Worm (Caenorhabditis elegans): ENCODE data around the gene H03G16.5.

Gene H03G16.5

ce11 chrX:15056737-15057136 lies at the start of gene H03G16.5:
Gene H03G16.5, minus strand, starts transcription at chrX:15056837.
- TF ChIP-seq zag-1 (tag; optimal IDR thresholded peaks at IDR 0.05) = no peak
- no peak for TF ChIP-seq nhr-237 (tag; optimal IDR thresholded peaks at IDR 0.05)
- no peak for TF ChIP-seq ZK546.5 (tag; optimal IDR thresholded peaks at IDR 0.05)
- no peak for TF ChIP-seq arid-1 (GFP tag; conservative IDR thresholded peaks at IDR 0.05)
- no peak for TF ChIP-seq hmg-1.1 (GFP tag; IDR thresholded peaks at IDR 0.05)
- TF ChIP-seq ztf-11 (tag; optimal IDR thresholded peaks at IDR 0.05) = no peak
- no peak for TF ChIP-seq snpc-1.2 (GFP tag; IDR thresholded peaks at IDR 0.05)
- no peak for TF ChIP-seq skn-1 (tag; optimal IDR thresholded peaks at IDR 0.05)
- TF ChIP-seq T26A8.4 (GFP tag; IDR thresholded peaks at IDR 0.05) = no peak
- TF ChIP-seq gei-8 (GFP tag; optimal IDR thresholded peaks at IDR 0.05) = no peak
- no peak for TF ChIP-seq daf-12 (tag; optimal IDR thresholded peaks at IDR 0.05)
- TF ChIP-seq zfp-3 (GFP tag; conservative IDR thresholded peaks at IDR 0.05) = no peak
- TF ChIP-seq mep-1 (tag; optimal IDR thresholded peaks at IDR 0.05) = no peak
- TF ChIP-seq ama-1 (optimal IDR thresholded peaks at IDR 0.05) = no peak
- TF ChIP-seq jun-1 (tag; optimal IDR thresholded peaks at IDR 0.05) = no peak
- TF ChIP-seq mdl-1 (tag; optimal IDR thresholded peaks at IDR 0.05) = no peak

- TF ChIP-seq mdt-29 (GFP tag; IDR thresholded peaks at IDR 0.05) (no peak), vab-7 (GFP tag; IDR thresholded peaks at IDR 0.05) (no peak), unc-62 (GFP tag; optimal IDR thresholded peaks at IDR 0.05 in 1 of 2) (peak in 1 of 2 experiments; percentile 93), unc-62 (tag; optimal IDR thresholded peaks at IDR 0.05) (no peak), nhr-28 (tag; optimal IDR thresholded peaks at IDR 0.05) (peak; percentile 68), hlh-11 (tag; optimal IDR thresholded peaks at IDR 0.05) (peak; percentile 35), mdl-1 (tag; optimal IDR thresholded peaks at IDR 0.05) (peak in 1 of 2 experiments; percentile 65), hlh-30 (tag; optimal IDR thresholded peaks at IDR 0.05; ENCODE audit: insufficient read depth) (peak; percentile 22), lin-15B (tag; optimal IDR thresholded peaks at IDR 0.05) (no peak), nhr-48 (tag; optimal IDR thresholded peaks at IDR 0.05) (peak; percentile 8), dmd-6 (GFP tag; IDR thresholded peaks at IDR 0.05) (no peak), daf-16 (GFP tag; optimal IDR thresholded peaks at IDR 0.05) (peak in 1 of 2 experiments; percentile 3), daf-16 (tag; optimal IDR thresholded peaks at IDR 0.05) (no peak), mes-2 (tag; optimal IDR thresholded peaks at IDR 0.05; ENCODE audit: poor library complexity, severe bottlenecking) (peak; percentile 24), aha-1 (tag) (peak; percentile 15), zfp-3 (GFP tag; conservative IDR thresholded peaks at IDR 0.05) (no peak), ctbp-1 (GFP tag; IDR thresholded peaks at IDR 0.05) (0 out of 2 replicates have a peak, but pooled peaks have one; percentile 23)
Measured at ce11 chrX:15104963-15105493, 48.4 kb upstream of the H03G16.5 start.

- TF ChIP-seq unc-62 (GFP tag; optimal IDR thresholded peaks at IDR 0.05 in 1 of 2) = peak in 1 of 2 experiments; percentile 96
- no peak for TF ChIP-seq unc-62 (tag; optimal IDR thresholded peaks at IDR 0.05)
- no peak for TF ChIP-seq T20F7.1 (GFP tag; optimal IDR thresholded peaks at IDR 0.05)
- TF ChIP-seq spr-3 (GFP tag; optimal IDR thresholded peaks at IDR 0.05) = no peak
Measured at ce11 chrX:15103481-15103880, 46.8 kb upstream of the H03G16.5 start.

ce11 chrX:15100369-15100963 lies 43.8 kb upstream of the H03G16.5 start, which contains the start of gene dhhc-1:
Gene dhhc-1, minus strand, starts transcription at chrX:15100419.
- TF ChIP-seq ztf-11 (tag; optimal IDR thresholded peaks at IDR 0.05) = no peak
- TF ChIP-seq tra-1 (GFP tag; IDR thresholded peaks at IDR 0.05) = no peak
- TF ChIP-seq zfp-2 (tag; optimal IDR thresholded peaks at IDR 0.05) = no peak
- no peak for TF ChIP-seq Y105C5A.15 (GFP tag; IDR thresholded peaks at IDR 0.05)
- TF ChIP-seq unc-130 (GFP tag; optimal IDR thresholded peaks at IDR 0.05) = no peak
- no peak for TF ChIP-seq nhr-102 (tag; optimal IDR thresholded peaks at IDR 0.05)
- no peak for TF ChIP-seq dpl-1 (GFP tag; optimal IDR thresholded peaks at IDR 0.05)
- no peak for TF ChIP-seq snpc-1.2 (GFP tag; IDR thresholded peaks at IDR 0.05)
- no peak for TF ChIP-seq F26F4.8 (GFP tag; conservative IDR thresholded peaks at IDR 0.05)
- TF ChIP-seq mxl-3 (GFP tag; optimal IDR thresholded peaks at IDR 0.05) = peak; percentile 33
- no peak for TF ChIP-seq nhr-10 (tag; optimal IDR thresholded peaks at IDR 0.05)
- TF ChIP-seq set-16 (GFP tag; IDR thresholded peaks at IDR 0.05) = no peak
- TF ChIP-seq F37D6.2 (tag; optimal IDR thresholded peaks at IDR 0.05) = no peak
- no peak for TF ChIP-seq ama-1 (optimal IDR thresholded peaks at IDR 0.05)
- no peak for TF ChIP-seq ctbp-1 (GFP tag; IDR thresholded peaks at IDR 0.05)
- peak in 1 of 2 experiments; percentile 75 for TF ChIP-seq unc-62 (GFP tag; optimal IDR thresholded peaks at IDR 0.05 in 1 of 2)
- TF ChIP-seq unc-62 (tag; optimal IDR thresholded peaks at IDR 0.05) = no peak
- TF ChIP-seq snpc-4 (tag; optimal IDR thresholded peaks at IDR 0.05) = no peak
- TF ChIP-seq mes-2 (tag; optimal IDR thresholded peaks at IDR 0.05; ENCODE audit: poor library complexity, severe bottlenecking) = peak; percentile 49
- TF ChIP-seq lsy-2 (tag; optimal IDR thresholded peaks at IDR 0.05) = peak in 1 of 2 experiments; percentile 23
